Fruit fly (Drosophila melanogaster) whole organism, embryonic: ENCODE results near the gene Ufsp2.

Experiments
- Ada2b ChIP-seq: fragments of 200-800 bp; sonication (Bioruptor generic); IDR thresholded peaks from 2 replicates; pipeline ENCODE4 v1.3.6; 2022; ENCODE audit warnings: missing biosample characterization, missing genetic modification characterization
- B-H1 ChIP-seq: fragments of 200-800 bp; sonication (Bioruptor generic); IDR thresholded peaks from 3 replicates; pipeline ENCODE4 v1.3.6; 2022; ENCODE audit warnings: missing biosample characterization, missing genetic modification characterization
- CG12155 ChIP-seq: fragments of 200-800 bp; sonication (Bioruptor generic); optimal IDR thresholded peaks from 3 replicates; lab custom pipeline; 2016; ENCODE audit warnings: missing biosample characterization, missing genetic modification characterization
- CG12744 ChIP-seq: fragments of 200-800 bp; sonication (Bioruptor generic); optimal IDR thresholded peaks from 2 replicates; lab custom pipeline; 2016; ENCODE audit warnings: missing biosample characterization, missing genetic modification characterization
- CG13287 ChIP-seq: fragments of 200-800 bp; sonication (Bioruptor generic); IDR thresholded peaks from 2 replicates; pipeline ENCODE4 v1.3.6; 2022; ENCODE audit warnings: missing biosample characterization, missing genetic modification characterization; ENCODE audit not compliant: partially characterized antibody
- CG13624 ChIP-seq: fragments of 200-800 bp; sonication (Bioruptor generic); optimal IDR thresholded peaks from 2 replicates; lab custom pipeline; 2016; ENCODE audit warnings: missing biosample characterization, missing genetic modification characterization
- CG14667 ChIP-seq: fragments of 200-800 bp; sonication (Bioruptor generic); IDR thresholded peaks from 2 replicates; pipeline ENCODE4 v1.3.6; 2022; ENCODE audit warnings: missing biosample characterization, missing genetic modification characterization
- CG14860 ChIP-seq: fragments of 200-800 bp; sonication (Bioruptor generic); IDR thresholded peaks from 3 replicates; pipeline ENCODE4 v1.3.6; 2022; ENCODE audit warnings: missing biosample characterization, missing genetic modification characterization; ENCODE audit not compliant: partially characterized antibody
- CG15011 ChIP-seq: fragments of 200-800 bp; sonication (Bioruptor generic); optimal IDR thresholded peaks from 3 replicates; lab custom pipeline; 2018; ENCODE audit warnings: missing biosample characterization, mild to moderate bottlenecking, missing genetic modification characterization
- CG1529 ChIP-seq: fragments of 200-800 bp; sonication (Bioruptor generic); optimal IDR thresholded peaks from 3 replicates; lab custom pipeline; 2018; ENCODE audit warnings: missing biosample characterization, missing genetic modification characterization
- CG16815 ChIP-seq: fragments of 200-800 bp; sonication (Bioruptor generic); optimal IDR thresholded peaks from 3 replicates; lab custom pipeline; 2017; ENCODE audit warnings: missing biosample characterization, mild to moderate bottlenecking, missing genetic modification characterization
- CG17361 ChIP-seq: fragments of 200-800 bp; sonication (Bioruptor generic); IDR thresholded peaks from 3 replicates; pipeline ENCODE4 v1.3.6; 2022; ENCODE audit warnings: missing biosample characterization, missing genetic modification characterization
- CG17612 ChIP-seq: fragments of 200-800 bp; sonication (Bioruptor generic); IDR thresholded peaks from 2 replicates; pipeline ENCODE4 v1.3.6; 2022; ENCODE audit warnings: missing biosample characterization, missing genetic modification characterization
- CG18476 ChIP-seq: fragments of 200-800 bp; sonication (Bioruptor generic); optimal IDR thresholded peaks from 2 replicates; lab custom pipeline; 2016; ENCODE audit warnings: missing biosample characterization, mild to moderate bottlenecking, missing genetic modification characterization
- CG3281 ChIP-seq: fragments of 200-800 bp; sonication (Bioruptor generic); optimal IDR thresholded peaks from 3 replicates; lab custom pipeline; 2017; ENCODE audit warnings: missing biosample characterization, mild to moderate bottlenecking, missing genetic modification characterization
- CG3838 ChIP-seq: fragments of 200-800 bp; sonication (Bioruptor generic); optimal IDR thresholded peaks from 3 replicates; lab custom pipeline; 2016; ENCODE audit warnings: missing biosample characterization, missing genetic modification characterization
- CG3847 ChIP-seq: fragments of 200-800 bp; sonication (Bioruptor generic); IDR thresholded peaks from 2 replicates; pipeline ENCODE4 v1.3.6; 2022; ENCODE audit warnings: missing biosample characterization, missing genetic modification characterization
- CG4360 ChIP-seq: fragments of 200-800 bp; sonication (Bioruptor generic); IDR thresholded peaks from 2 replicates; pipeline ENCODE4 v1.3.6; 2022; ENCODE audit warnings: missing biosample characterization, missing genetic modification characterization
- CG7963 ChIP-seq: fragments of 200-800 bp; sonication (Bioruptor generic); IDR thresholded peaks from 3 replicates; pipeline ENCODE4 v1.3.6; 2022; ENCODE audit warnings: missing biosample characterization, missing genetic modification characterization; ENCODE audit not compliant: partially characterized antibody
- CG8388 ChIP-seq: fragments of 200-800 bp; sonication (Bioruptor generic); optimal IDR thresholded peaks from 2 replicates; lab custom pipeline; 2019; ENCODE audit warnings: missing biosample characterization, mild to moderate bottlenecking, missing genetic modification characterization, moderate library complexity
- Dip3 ChIP-seq: fragments of 200-800 bp; sonication (Bioruptor generic); optimal IDR thresholded peaks from 3 replicates; lab custom pipeline; 2016; ENCODE audit warnings: missing biosample characterization, missing genetic modification characterization
- Eip74EF ChIP-seq, 2 experiments: fragments of 200-800 bp in 1 of 2; fragments of >200 bp in 1 of 2; sonication (Bioruptor generic) in 1 of 2; optimal IDR thresholded peaks; 2 replicates each; lab custom pipeline; 2017 to 2019; ENCODE audit warnings: missing biosample characterization in 2 of 2, missing genetic modification characterization in 2 of 2, mild to moderate bottlenecking in 1 of 2, moderate library complexity in 1 of 2
- Lim3 ChIP-seq: fragments of 200-800 bp; sonication (Bioruptor generic); IDR thresholded peaks from 2 replicates; pipeline ENCODE4 v1.3.6; 2022; ENCODE audit warnings: missing biosample characterization, missing genetic modification characterization
- NFAT ChIP-seq: fragments of 200-800 bp; sonication (Bioruptor generic); IDR thresholded peaks from 2 replicates; pipeline ENCODE4 v1.3.6; 2022; ENCODE audit warnings: missing biosample characterization, missing genetic modification characterization
- Nf-YC ChIP-seq: fragments of 200-800 bp; optimal IDR thresholded peaks from 3 replicates; lab custom pipeline; 2019; ENCODE audit warnings: missing biosample characterization, mild to moderate bottlenecking, missing genetic modification characterization, moderate library complexity
- NfI ChIP-seq: fragments of 200-800 bp; sonication (Bioruptor generic); optimal IDR thresholded peaks from 3 replicates; lab custom pipeline; 2018; ENCODE audit warnings: missing biosample characterization, mild to moderate bottlenecking, missing genetic modification characterization, moderate library complexity
- Scr ChIP-seq: fragments of 200-800 bp; sonication (Bioruptor generic); IDR thresholded peaks from 2 replicates; pipeline ENCODE4 v1.3.6; 2022; ENCODE audit warnings: missing biosample characterization, missing genetic modification characterization; ENCODE audit not compliant: partially characterized antibody
- al ChIP-seq: fragments of 200-800 bp; sonication (Bioruptor generic); IDR thresholded peaks from 2 replicates; pipeline ENCODE4 v1.3.6; 2022; ENCODE audit warnings: missing biosample characterization, missing genetic modification characterization
- aop ChIP-seq: fragments of 200-800 bp; sonication (Bioruptor generic); IDR thresholded peaks from 2 replicates; pipeline ENCODE4 v1.3.6; 2022; ENCODE audit warnings: missing biosample characterization, missing genetic modification characterization
- ash1 ChIP-seq: fragments of 200-800 bp; sonication (Bioruptor generic); optimal IDR thresholded peaks from 2 replicates; lab custom pipeline; 2018; ENCODE audit warnings: missing biosample characterization, mild to moderate bottlenecking, missing genetic modification characterization
- cato ChIP-seq: fragments of 200-800 bp; sonication (Bioruptor generic); optimal IDR thresholded peaks from 2 replicates; lab custom pipeline; 2016; ENCODE audit warnings: missing biosample characterization, missing genetic modification characterization, borderline replicate concordance
- da ChIP-seq: fragments of 200-800 bp; sonication (Bioruptor generic); optimal IDR thresholded peaks from 2 replicates; lab custom pipeline; 2016; ENCODE audit warnings: missing biosample characterization, missing genetic modification characterization
- dimm ChIP-seq: fragments of 200-800 bp; sonication (Bioruptor generic); IDR thresholded peaks from 2 replicates; pipeline ENCODE4 v1.3.6; 2022; ENCODE audit warnings: missing biosample characterization, missing genetic modification characterization
- eve ChIP-seq, 2 experiments: fragments of >200 bp; optimal IDR thresholded peaks; 2 replicates each; lab custom pipeline; 2017; ENCODE audit warnings: missing biosample characterization in 2 of 2, missing genetic modification characterization in 2 of 2
- fru ChIP-seq: fragments of >200 bp; optimal IDR thresholded peaks from 2 replicates; lab custom pipeline; 2017
- gfzf ChIP-seq: fragments of 200-800 bp; sonication (Bioruptor generic); optimal IDR thresholded peaks from 2 replicates; lab custom pipeline; 2016; ENCODE audit warnings: missing biosample characterization, mild to moderate bottlenecking, missing genetic modification characterization, moderate library complexity
- insv ChIP-seq, 2 experiments: fragments of 200-800 bp; sonication (Bioruptor generic); optimal IDR thresholded peaks; 3 replicates each; lab custom pipeline; 2016 to 2018; ENCODE audit warnings: missing biosample characterization in 2 of 2, missing genetic modification characterization in 2 of 2
- inv ChIP-seq: fragments of 200-800 bp; sonication (Bioruptor generic); IDR thresholded peaks from 2 replicates; pipeline ENCODE4 v1.3.6; 2022; ENCODE audit warnings: missing biosample characterization, missing genetic modification characterization; ENCODE audit not compliant: partially characterized antibody
- luna ChIP-seq: fragments of 200-800 bp; sonication (Bioruptor generic); optimal IDR thresholded peaks from 2 replicates; lab custom pipeline; 2016; ENCODE audit warnings: missing biosample characterization, missing genetic modification characterization
- mam ChIP-seq: fragments of 200-800 bp; sonication (Bioruptor generic); optimal IDR thresholded peaks from 3 replicates; lab custom pipeline; 2016; ENCODE audit warnings: missing biosample characterization, missing genetic modification characterization
- mirr ChIP-seq: fragments of 200-800 bp; sonication (Bioruptor generic); optimal IDR thresholded peaks from 3 replicates; lab custom pipeline; 2018; ENCODE audit warnings: missing biosample characterization, mild to moderate bottlenecking, missing genetic modification characterization
- nau ChIP-seq: fragments of 200-800 bp; sonication (Bioruptor generic); optimal IDR thresholded peaks from 3 replicates; lab custom pipeline; 2017; ENCODE audit warnings: missing biosample characterization, mild to moderate bottlenecking, missing genetic modification characterization, missing genetic modification reagents
- odd ChIP-seq: fragments of 200-800 bp; sonication (Bioruptor generic); optimal IDR thresholded peaks from 2 replicates; lab custom pipeline; 2017; ENCODE audit warnings: missing biosample characterization, mild to moderate bottlenecking, missing genetic modification characterization
- sens ChIP-seq: fragments of 200-800 bp; sonication (Bioruptor generic); peaks from one replicate; lab custom pipeline; 2016; ENCODE audit warnings: missing biosample characterization, missing genetic modification characterization
- tgo ChIP-seq: fragments of 200-800 bp; sonication (Bioruptor generic); IDR thresholded peaks from 3 replicates; pipeline ENCODE4 v1.3.6; 2022; ENCODE audit warnings: missing biosample characterization, missing genetic modification characterization
- ttk ChIP-seq: fragments of 200-800 bp; sonication (Bioruptor generic); IDR thresholded peaks from 2 replicates; pipeline ENCODE4 v2.1.2; 2022; ENCODE audit warnings: missing biosample characterization, missing genetic modification characterization
- vnd ChIP-seq: fragments of 200-800 bp; sonication (Bioruptor generic); IDR thresholded peaks from 3 replicates; pipeline ENCODE4 v1.3.6; 2022; ENCODE audit warnings: missing biosample characterization, missing genetic modification characterization; ENCODE audit not compliant: partially characterized antibody
- z ChIP-seq: fragments of 200-800 bp; sonication (Bioruptor generic); IDR thresholded peaks from 3 replicates; pipeline ENCODE4 v1.3.6; 2022; ENCODE audit warnings: missing biosample characterization, missing genetic modification characterization
- zen2 ChIP-seq: fragments of 200-800 bp; sonication (Bioruptor generic); IDR thresholded peaks from 3 replicates; pipeline ENCODE4 v1.3.6; 2022; ENCODE audit warnings: missing biosample characterization, missing genetic modification characterization; ENCODE audit not compliant: partially characterized antibody

Gene Ufsp2

DNA sequence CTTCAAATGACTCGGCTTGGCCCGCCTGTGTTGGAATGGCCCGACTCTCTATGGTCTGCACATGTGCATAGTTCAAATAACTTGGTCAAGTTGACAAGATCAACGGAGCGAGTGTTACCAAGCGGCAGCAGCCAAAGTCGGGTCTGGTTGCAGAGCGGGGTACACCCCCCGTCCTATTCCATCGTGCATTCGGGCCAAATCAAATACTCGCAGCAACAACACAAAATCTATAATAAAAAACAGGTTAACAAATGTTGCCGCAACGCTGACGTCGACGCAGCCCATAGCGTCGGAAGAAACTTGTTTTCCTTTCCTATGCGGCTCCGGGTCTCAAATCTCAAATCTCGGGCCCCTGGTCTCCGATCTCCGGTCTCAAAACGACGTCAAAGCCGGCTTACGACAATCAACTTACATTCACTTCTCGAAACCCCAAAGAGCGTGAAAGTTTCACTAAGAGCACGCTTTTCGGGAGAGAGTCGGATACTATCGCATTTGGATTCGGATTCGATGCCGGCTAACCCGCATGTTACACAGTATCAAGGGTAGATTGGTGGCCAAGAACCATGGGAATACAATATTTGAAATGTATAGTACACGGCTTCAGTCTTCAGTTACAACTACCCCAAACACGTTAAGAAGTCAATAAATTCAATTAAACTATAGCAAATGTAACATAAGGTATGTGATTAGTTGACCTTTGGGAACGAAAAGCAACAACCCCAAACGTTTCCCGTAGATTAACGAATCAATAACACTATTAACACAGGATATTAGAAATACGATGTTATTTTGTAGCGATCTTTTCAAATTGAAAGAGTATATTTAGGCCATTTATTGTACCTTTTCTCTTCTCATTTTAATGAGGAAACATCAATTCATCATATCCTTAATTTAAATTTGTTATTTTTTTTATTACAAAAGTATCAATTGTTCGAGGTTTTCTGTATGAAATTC lies 41.8 kb upstream of the Ufsp2 start (continued):
- TF ChIP-seq CG18476 (GFP tag; lab: Kevin White, UChicago) (peak; percentile 46), NFAT (GFP tag; lab: Robert Waterston, UW) (no peak), inv (GFP tag; lab: Robert Waterston, UW) (no peak), luna (no peak), fru (lab: Kevin White, UChicago) (no peak), B-H1 (GFP tag; lab: Robert Waterston, UW) (no peak; the same call in 2 of the 3 replicates), CG3847 (GFP tag; lab: Robert Waterston, UW) (peak; percentile 51), CG16815 (GFP tag; lab: Kevin White, UChicago) (peak; percentile 77), CG7963 (no peak), NfI (GFP tag; lab: Kevin White, UChicago) (peak; percentile 43), ash1 (GFP tag; lab: Kevin White, UChicago) (no peak), CG17612 (no peak), CG15011 (GFP tag; lab: Kevin White, UChicago) (peak; percentile 57), da (GFP tag; lab: Kevin White, UChicago) (no peak), zen2 (GFP tag; lab: Robert Waterston, UW) (no peak), CG13624 (GFP tag; lab: Kevin White, UChicago) (peak; percentile 59), eve (GFP tag; optimal IDR thresholded peaks at IDR 0.05; lab: Kevin White, UChicago) (peak in 1 of 2 experiments; percentile 92), CG4360 (GFP tag; lab: Robert Waterston, UW) (peak; percentile 50; the same call in 1 of the 2 replicates), CG1529 (GFP tag; lab: Kevin White, UChicago) (peak; percentile 62), Lim3 (GFP tag; lab: Robert Waterston, UW) (no peak), odd (peak; percentile 67), CG8388 (peak; percentile 49), CG14860 (GFP tag; lab: Robert Waterston, UW) (no peak), CG13287 (no peak), CG17361 (GFP tag; lab: Robert Waterston, UW) (peak; percentile 90), mirr (GFP tag; lab: Kevin White, UChicago) (no peak), Eip74EF (GFP tag; optimal IDR thresholded peaks at IDR 0.05; lab: Kevin White, UChicago) (peak in 1 of 2 experiments; percentile 51), CG3281 (peak; percentile 56), gfzf (no peak), ttk (no peak), Dip3 (GFP tag; lab: Kevin White, UChicago) (peak; percentile 56), CG3838 (GFP tag; lab: Kevin White, UChicago) (no peak), vnd (GFP tag; lab: Robert Waterston, UW) (no peak), Scr (GFP tag; lab: Robert Waterston, UW) (no peak), dimm (GFP tag; lab: Robert Waterston, UW) (no peak), CG12744 (GFP tag; lab: Kevin White, UChicago) (no peak), cato (GFP tag; lab: Kevin White, UChicago) (peak; percentile 45), aop (GFP tag; lab: Robert Waterston, UW) (peak; percentile 48; the same call in 1 of the 2 replicates), insv (GFP tag; optimal IDR thresholded peaks at IDR 0.05; lab: Kevin White, UChicago) (no peak), CG14667 (GFP tag; lab: Robert Waterston, UW) (peak; percentile 38), sens (peak; percentile 94), tgo (GFP tag; lab: Robert Waterston, UW) (no peak), al (GFP tag; lab: Robert Waterston, UW) (no peak), Ada2b (GFP tag; lab: Robert Waterston, UW) (peak; percentile 7; the same call in 1 of the 2 replicates), CG12155 (GFP tag; lab: Kevin White, UChicago) (peak; percentile 53), Nf-YC (tag; lab: Kevin White, UChicago) (peak; percentile 57), z (GFP tag; lab: Robert Waterston, UW) (no peak), mam (GFP tag; lab: Kevin White, UChicago) (peak; percentile 62), nau (GFP tag; lab: Kevin White, UChicago) (peak; percentile 16)
